Fruit fly (Drosophila melanogaster): ENCODE data around the gene CG12708.

The CG12708 gene

dm6 chrX:15709984-15710750 lies 34.9 kb downstream of the CG12708 start, which contains the start of the genes CG9281 and CG15601 (continued):
- TF ChIP-seq Blimp-1 (GFP tag; optimal IDR thresholded peaks at IDR 0.05): no peak
- TF ChIP-seq Med (GFP tag): peak; percentile 80
- no peak for TF ChIP-seq dpn (GFP tag; optimal IDR thresholded peaks at IDR 0.05)
- TF ChIP-seq lab (GFP tag; optimal IDR thresholded peaks at IDR 0.05): no peak
- peak; percentile 7 for TF ChIP-seq grau (tag; optimal IDR thresholded peaks at IDR 0.05)
- peak; percentile 50 for TF ChIP-seq Dref (GFP tag; IDR thresholded peaks at IDR 0.05)
- TF ChIP-seq stwl (tag; optimal IDR thresholded peaks at IDR 0.05): no peak
- no peak for TF ChIP-seq E2f2 (GFP tag; IDR thresholded peaks at IDR 0.05)
- no peak for TF ChIP-seq inv (GFP tag; IDR thresholded peaks at IDR 0.05; ENCODE audit: partially characterized antibody)
- no peak for TF ChIP-seq CG15011 (GFP tag; optimal IDR thresholded peaks at IDR 0.05)
- no peak for TF ChIP-seq jumu (GFP tag; optimal IDR thresholded peaks at IDR 0.05)
- TF ChIP-seq Lim3 (GFP tag; IDR thresholded peaks at IDR 0.05): no peak
- TF ChIP-seq repo (GFP tag; optimal IDR thresholded peaks at IDR 0.05): no peak
- no peak for TF ChIP-seq CG12236 (GFP tag; optimal IDR thresholded peaks at IDR 0.05)
- no peak for TF ChIP-seq az2 (GFP tag; optimal IDR thresholded peaks at IDR 0.05)
- TF ChIP-seq dimm (GFP tag; IDR thresholded peaks at IDR 0.05): no peak
- no peak for TF ChIP-seq CG17568 (GFP tag; optimal IDR thresholded peaks at IDR 0.05)
- no peak for TF ChIP-seq gt (GFP tag; IDR thresholded peaks at IDR 0.05)
- no peak for TF ChIP-seq al (GFP tag; IDR thresholded peaks at IDR 0.05)
- no peak for TF ChIP-seq CG12219 (GFP tag; optimal IDR thresholded peaks at IDR 0.05)
- TF ChIP-seq sima (GFP tag; optimal IDR thresholded peaks at IDR 0.05): no peak
- peak; percentile 24 for TF ChIP-seq Nf-YC (tag; optimal IDR thresholded peaks at IDR 0.05)
- TF ChIP-seq disco-r (GFP tag; optimal IDR thresholded peaks at IDR 0.05): no peak
- peak; percentile 53; the same call in 1 of the 3 replicates for TF ChIP-seq CG34422 (GFP tag; IDR thresholded peaks at IDR 0.05)
- no peak for TF ChIP-seq HLH54F (GFP tag; optimal IDR thresholded peaks at IDR 0.05)
- TF ChIP-seq CG13287 (GFP tag; IDR thresholded peaks at IDR 0.05; ENCODE audit: partially characterized antibody): peak; percentile 20; the same call in 1 of the 2 replicates
- TF ChIP-seq ac (GFP tag; optimal IDR thresholded peaks at IDR 0.05): peak; percentile 6
- TF ChIP-seq mam (GFP tag; optimal IDR thresholded peaks at IDR 0.05): no peak
- no peak for TF ChIP-seq CG13123 (GFP tag; optimal IDR thresholded peaks at IDR 0.05)
- TF ChIP-seq danr (GFP tag; IDR thresholded peaks at IDR 0.05): no peak
- TF ChIP-seq usp (GFP tag; optimal IDR thresholded peaks at IDR 0.05): no peak
- no peak for TF ChIP-seq Ssrp (tag; optimal IDR thresholded peaks at IDR 0.05)
- no peak for TF ChIP-seq CG11093 (GFP tag; IDR thresholded peaks at IDR 0.05)
- no peak for TF ChIP-seq ase (GFP tag; IDR thresholded peaks at IDR 0.05)
- peak; percentile 38 for TF ChIP-seq Dp (GFP tag; optimal IDR thresholded peaks at IDR 0.05)

dm6 chrX:15710751-15711179 lies 35.5 kb downstream of the CG12708 start:
- TF ChIP-seq BEAF-32 (GFP tag; optimal IDR thresholded peaks at IDR 0.05) (peak; percentile 72), CG2116 (GFP tag; optimal IDR thresholded peaks at IDR 0.05) (peak; percentile 18), Gsc (GFP tag; IDR thresholded peaks at IDR 0.05) (no peak), CG2199 (GFP tag; IDR thresholded peaks at IDR 0.05) (no peak), corto (GFP tag; optimal IDR thresholded peaks at IDR 0.05) (no peak), CG10267 (tag; optimal IDR thresholded peaks at IDR 0.05) (peak; percentile 7), CG10366 (GFP tag; IDR thresholded peaks at IDR 0.05) (no peak), CG30020 (tag; optimal IDR thresholded peaks at IDR 0.05) (peak; percentile 20), CG4617 (GFP tag; optimal IDR thresholded peaks at IDR 0.05; ENCODE audit: borderline replicate concordance) (peak; percentile 13), amos (GFP tag; IDR thresholded peaks at IDR 0.05; ENCODE audit: partially characterized antibody) (0 out of 2 replicates have a peak, but pooled peaks have one; percentile 8), Max (GFP tag; optimal IDR thresholded peaks at IDR 0.05) (peak; percentile 4), CG10654 (GFP tag; optimal IDR thresholded peaks at IDR 0.05) (no peak), D (optimal IDR thresholded peaks at IDR 0.05) (no peak), D (GFP tag; optimal IDR thresholded peaks at IDR 0.05) (no peak), CG3995 (GFP tag; optimal IDR thresholded peaks at IDR 0.05) (peak; percentile 85), CG9797 (GFP tag; optimal IDR thresholded peaks at IDR 0.05) (peak; percentile 42), CG6813 (GFP tag; optimal IDR thresholded peaks at IDR 0.05) (no peak)
